Fruit fly (Drosophila melanogaster) whole organism, prepupa: ENCODE results near the gene S.
A peak's percentile ranks its signal among the peaks of the same experiment; 100 is the strongest.

Experiments used
- Blimp-1 ChIP-seq: fragments of 200-800 bp; sonication (Bioruptor generic); optimal IDR thresholded peaks from 3 replicates; lab custom pipeline; 2017; ENCODE audit warnings: missing biosample characterization, missing genetic modification characterization, mild to moderate bottlenecking, moderate library complexity, missing genetic modification reagents
- CG15336 ChIP-seq: fragments of 200-800 bp; sonication (Bioruptor generic); IDR thresholded peaks from 2 replicates; pipeline ENCODE4 v1.3.6; 2022; ENCODE audit warnings: missing biosample characterization, missing genetic modification characterization
- CG3032 ChIP-seq: fragments of 200-800 bp; optimal IDR thresholded peaks from 2 replicates; lab custom pipeline; 2019; ENCODE audit warnings: missing biosample characterization, mild to moderate bottlenecking, missing genetic modification characterization, moderate library complexity
- CG34406 ChIP-seq: fragments of 200-800 bp; sonication (Bioruptor generic); optimal IDR thresholded peaks from 3 replicates; lab custom pipeline; 2016; ENCODE audit warnings: missing biosample characterization, missing genetic modification characterization
- CG3919 ChIP-seq: fragments of 200-800 bp; sonication (Bioruptor generic); optimal IDR thresholded peaks from 3 replicates; lab custom pipeline; 2016; ENCODE audit warnings: missing biosample characterization, missing genetic modification characterization
- CG6792 ChIP-seq: fragments of 200-800 bp; sonication (Bioruptor generic); optimal IDR thresholded peaks from 3 replicates; lab custom pipeline; 2016; ENCODE audit warnings: missing biosample characterization, missing genetic modification characterization
- Ets96B ChIP-seq: fragments of 200-800 bp; optimal IDR thresholded peaks from 2 replicates; lab custom pipeline; 2019; ENCODE audit warnings: missing biosample characterization, mild to moderate bottlenecking, missing genetic modification characterization, moderate library complexity
- Gug ChIP-seq: fragments of 200-800 bp; sonication (Bioruptor generic); IDR thresholded peaks from 2 replicates; pipeline ENCODE4 v1.3.6; 2022; ENCODE audit warnings: missing biosample characterization, missing genetic modification characterization
- Lpt ChIP-seq: fragments of 200-800 bp; sonication (Bioruptor generic); optimal IDR thresholded peaks from 3 replicates; lab custom pipeline; 2016; ENCODE audit warnings: missing biosample characterization, missing genetic modification characterization
- Sox102F ChIP-seq: fragments of 200-800 bp; sonication (Bioruptor generic); optimal IDR thresholded peaks from 2 replicates; lab custom pipeline; 2016; ENCODE audit warnings: missing biosample characterization, mild to moderate bottlenecking, missing genetic modification characterization
- achi ChIP-seq: fragments of 200-800 bp; sonication (Bioruptor generic); optimal IDR thresholded peaks from 3 replicates; lab custom pipeline; 2016; ENCODE audit warnings: missing biosample characterization, missing genetic modification characterization
- lz ChIP-seq: fragments of 200-800 bp; sonication (Bioruptor generic); optimal IDR thresholded peaks from 3 replicates; lab custom pipeline; 2016; ENCODE audit warnings: missing biosample characterization, missing genetic modification characterization
- pdm3 ChIP-seq: fragments of 200-800 bp; sonication (Bioruptor generic); optimal IDR thresholded peaks from 3 replicates; lab custom pipeline; 2016; ENCODE audit warnings: missing biosample characterization, missing genetic modification characterization

DNA sequence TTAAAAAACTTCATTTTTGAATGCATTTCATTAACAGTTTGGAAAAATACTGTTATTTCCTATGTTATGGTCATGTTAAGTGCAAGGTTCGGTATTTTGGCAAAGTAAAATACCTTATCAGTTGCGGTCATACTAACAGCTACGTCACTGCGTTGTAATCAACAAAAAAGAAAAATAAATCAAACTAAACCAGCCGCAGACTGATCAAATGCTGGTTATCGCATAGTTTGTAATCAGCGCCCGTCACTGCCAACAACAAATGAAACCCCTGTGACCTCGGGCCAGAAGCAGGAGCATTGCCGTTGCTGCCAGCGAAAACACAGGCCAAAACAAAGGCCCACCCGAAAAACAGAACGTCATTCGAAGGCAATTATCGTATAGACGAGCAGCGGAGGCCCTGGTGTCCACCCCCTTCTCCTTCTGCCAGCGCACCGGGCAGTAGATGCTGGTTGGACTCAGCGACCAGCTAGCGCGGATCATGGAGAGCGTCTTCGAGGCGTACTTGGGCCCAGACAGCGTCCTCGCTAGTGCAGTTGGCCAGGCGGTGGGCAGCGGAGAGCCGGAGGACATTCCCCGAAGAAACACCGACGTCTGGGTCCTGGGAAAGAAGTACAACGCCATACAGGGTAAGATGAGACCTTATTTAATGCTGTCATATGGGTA is 3.3 kb upstream of the S start, which contains the start of gene Atg4a:
- TF ChIP-seq CG34406 (GFP tag; lab: Kevin White, UChicago) (no peak), achi (no peak), CG6792 (GFP tag; lab: Kevin White, UChicago) (no peak), Sox102F (GFP tag; lab: Kevin White, UChicago) (no peak), Blimp-1 (no peak), Ets96B (tag; lab: Kevin White, UChicago) (peak; percentile 37), pdm3 (GFP tag; lab: Kevin White, UChicago) (no peak), Gug (GFP tag; lab: Robert Waterston, UW) (no peak), Lpt (GFP tag; lab: Kevin White, UChicago) (no peak), CG3032 (peak; percentile 40), lz (no peak), CG15336 (GFP tag; lab: Robert Waterston, UW) (peak; percentile 43; the same call in 1 of the 2 replicates), CG3919 (GFP tag; lab: Kevin White, UChicago) (no peak)
